Worm (Caenorhabditis elegans) whole organism, L4 larva: ENCODE results near the gene lact-8.

ENCODE experiments used
- F49E8.2 ChIP-seq: sonication (generic microtip); optimal IDR thresholded peaks from 2 replicates; lab custom pipeline; 2016; ENCODE audit warnings: missing compliant biosample characterization, mild to moderate bottlenecking, missing genetic modification characterization, borderline replicate concordance
- ZK546.5 ChIP-seq, 2 experiments: sonication (generic microtip); optimal IDR thresholded peaks; 2 replicates each; lab custom pipeline; 2017; ENCODE audit warnings: missing biosample characterization in 2 of 2, missing genetic modification characterization in 2 of 2
- ama-1 ChIP-seq: fragments of 150-350 bp; optimal IDR thresholded peaks from 2 replicates; lab custom pipeline; 2014; ENCODE audit warnings: inconsistent platforms, mixed read lengths
- ceh-28 ChIP-seq: fragments of 150-350 bp; optimal IDR thresholded peaks from 2 replicates; lab custom pipeline; 2014; ENCODE audit warnings: missing biosample characterization, missing genetic modification reagents, missing genetic modification characterization
- egl-27 ChIP-seq: sonication (generic microtip); optimal IDR thresholded peaks from 3 replicates; lab custom pipeline; 2017; ENCODE audit warnings: missing biosample characterization, missing genetic modification reagents, missing genetic modification characterization
- hmg-1.1 ChIP-seq: fragments of 200-800 bp; sonication (Bioruptor generic); IDR thresholded peaks from 2 replicates; pipeline ENCODE4 v1.3.6; 2022; ENCODE audit warnings: missing genetic modification reagents, missing genetic modification characterization, missing compliant biosample characterization
- lir-3 ChIP-seq: sonication (generic microtip); optimal IDR thresholded peaks from 2 replicates; lab custom pipeline; 2016; ENCODE audit warnings: mild to moderate bottlenecking, missing genetic modification characterization, missing compliant biosample characterization
- lsy-2 ChIP-seq, 2 experiments: fragments of 150-350 bp in 1 of 2; sonication (generic microtip) in 1 of 2; optimal IDR thresholded peaks; 2 replicates each; lab custom pipeline; 2014 to 2017; ENCODE audit warnings: missing biosample characterization in 2 of 2, missing genetic modification characterization in 2 of 2
- mdl-1 ChIP-seq, 2 experiments: fragments of 150-350 bp in 1 of 2; sonication (generic microtip) in 1 of 2; optimal IDR thresholded peaks; 2 replicates each; lab custom pipeline; 2014 to 2017; ENCODE audit warnings: missing biosample characterization in 2 of 2, missing genetic modification characterization in 2 of 2
- skn-1 ChIP-seq: fragments of 150-350 bp; optimal IDR thresholded peaks from 2 replicates; lab custom pipeline; 2014; ENCODE audit warnings: missing biosample characterization, missing genetic modification characterization
- unc-62 ChIP-seq, 3 experiments: fragments of 150-350 bp in 1 of 3; sonication (generic microtip); optimal IDR thresholded peaks in 2 of 3; peaks in 1 of 3; 1 replicate in 1 of 3; 2 replicates in 2 of 3; lab custom pipeline; 2014 to 2017; ENCODE audit warnings: missing biosample characterization in 3 of 3, missing genetic modification characterization in 3 of 3, missing genetic modification reagents in 3 of 3, missing genotype in 1 of 3
- zag-1 ChIP-seq: fragments of 150-350 bp; optimal IDR thresholded peaks from 2 replicates; lab custom pipeline; 2014; ENCODE audit warnings: missing biosample characterization, missing genetic modification characterization

ce11 chrV:11056484-11056883 is 36.9 kb downstream of the lact-8 start:
- TF ChIP-seq skn-1 (tag; lab: Kevin White, UChicago) (no peak), egl-27 (no peak), lir-3 (tag; lab: Kevin White, UChicago) (no peak), ama-1 (no peak), zag-1 (tag; lab: Kevin White, UChicago) (no peak), mdl-1 (tag; optimal IDR thresholded peaks at IDR 0.05; lab: Kevin White, UChicago) (no peak), hmg-1.1 (GFP tag; lab: Robert Waterston, UW) (no peak), ceh-28 (tag; lab: Kevin White, UChicago) (no peak), unc-62 (GFP tag; optimal IDR thresholded peaks at IDR 0.05 in 1 of 2; lab: Kevin White, UChicago) (no peak), unc-62 (tag; optimal IDR thresholded peaks at IDR 0.05; lab: Kevin White, UChicago) (no peak), F49E8.2 (no peak), ZK546.5 (tag; optimal IDR thresholded peaks at IDR 0.05; lab: Kevin White, UChicago) (no peak), lsy-2 (tag; optimal IDR thresholded peaks at IDR 0.05; lab: Kevin White, UChicago) (no peak)
